Fruit fly (Drosophila melanogaster) whole organism, embryonic: Measurements from ENCODE around the gene MSBP.

Experiments used
- CG10431 ChIP-seq: fragments of 200-800 bp; sonication (Bioruptor generic); optimal IDR thresholded peaks from 3 replicates; lab custom pipeline; 2018; ENCODE audit warnings: missing biosample characterization, mild to moderate bottlenecking, missing genetic modification characterization
- CG12219 ChIP-seq: fragments of 200-800 bp; sonication (Bioruptor generic); optimal IDR thresholded peaks from 3 replicates; lab custom pipeline; 2018; ENCODE audit warnings: missing biosample characterization, mild to moderate bottlenecking, missing genetic modification characterization
- CG13775 ChIP-seq: fragments of 200-800 bp; sonication (Bioruptor generic); optimal IDR thresholded peaks from 3 replicates; lab custom pipeline; 2017; ENCODE audit warnings: missing biosample characterization, mild to moderate bottlenecking, missing genetic modification characterization
- CG14441 ChIP-seq: fragments of 200-800 bp; sonication (Bioruptor generic); IDR thresholded peaks from 2 replicates; pipeline ENCODE4 v1.3.6; 2022; ENCODE audit warnings: missing biosample characterization, missing genetic modification characterization
- CG1603 ChIP-seq: fragments of 200-800 bp; sonication (Bioruptor generic); optimal IDR thresholded peaks from 2 replicates; lab custom pipeline; 2019; ENCODE audit warnings: missing biosample characterization, mild to moderate bottlenecking, missing genetic modification characterization, moderate library complexity
- CG17186 ChIP-seq: fragments of 200-800 bp; sonication (Bioruptor generic); optimal IDR thresholded peaks from 3 replicates; lab custom pipeline; 2017; ENCODE audit warnings: missing biosample characterization, missing genetic modification reagents, missing genetic modification characterization
- CG17359 ChIP-seq: fragments of 200-800 bp; sonication (Bioruptor generic); optimal IDR thresholded peaks from 3 replicates; lab custom pipeline; 2018; ENCODE audit warnings: missing biosample characterization, mild to moderate bottlenecking, missing genetic modification characterization, moderate library complexity
- CG2678 ChIP-seq: fragments of 200-800 bp; sonication (Bioruptor generic); optimal IDR thresholded peaks from 3 replicates; lab custom pipeline; 2019; ENCODE audit warnings: missing biosample characterization, mild to moderate bottlenecking, missing genetic modification characterization, moderate library complexity
- CG42726 ChIP-seq: fragments of 200-800 bp; sonication (Bioruptor generic); IDR thresholded peaks from 2 replicates; pipeline ENCODE4 v1.3.6; 2022; ENCODE audit warnings: missing biosample characterization, missing genetic modification characterization; ENCODE audit not compliant: partially characterized antibody
- CG4730 ChIP-seq: fragments of 200-800 bp; sonication (Bioruptor generic); IDR thresholded peaks from 2 replicates; pipeline ENCODE4 v1.3.6; 2022; ENCODE audit warnings: missing biosample characterization, missing genetic modification characterization
- CG4854 ChIP-seq: fragments of 200-800 bp; sonication (Bioruptor generic); optimal IDR thresholded peaks from 2 replicates; lab custom pipeline; 2016; ENCODE audit warnings: missing biosample characterization, missing genetic modification characterization, inconsistent platforms
- CG6272 ChIP-seq: fragments of 200-800 bp; sonication (Bioruptor generic); IDR thresholded peaks from 2 replicates; pipeline ENCODE4 v1.3.6; 2022; ENCODE audit warnings: missing biosample characterization, missing genetic modification characterization
- CG6689 ChIP-seq: fragments of 200-800 bp; sonication (Bioruptor generic); IDR thresholded peaks from 2 replicates; pipeline ENCODE4 v1.3.6; 2022; ENCODE audit warnings: missing biosample characterization, missing genetic modification characterization
- CG6854 ChIP-seq: fragments of 200-800 bp; sonication (Bioruptor generic); optimal IDR thresholded peaks from 3 replicates; lab custom pipeline; 2017; ENCODE audit warnings: missing biosample characterization, mild to moderate bottlenecking, missing genetic modification characterization
- CG7928 ChIP-seq: fragments of 200-800 bp; sonication (Bioruptor generic); optimal IDR thresholded peaks from 2 replicates; lab custom pipeline; 2017; ENCODE audit warnings: missing biosample characterization, mild to moderate bottlenecking, missing genetic modification characterization
- CG8388 ChIP-seq: fragments of 200-800 bp; sonication (Bioruptor generic); optimal IDR thresholded peaks from 2 replicates; lab custom pipeline; 2019; ENCODE audit warnings: missing biosample characterization, mild to moderate bottlenecking, missing genetic modification characterization, moderate library complexity
- CG9932 ChIP-seq: fragments of 200-800 bp; sonication (Bioruptor generic); IDR thresholded peaks from 2 replicates; pipeline ENCODE4 v1.3.6; 2022; ENCODE audit warnings: missing biosample characterization, missing genetic modification characterization
- CTCF ChIP-seq: fragments of 200-800 bp; sonication (Bioruptor generic); optimal IDR thresholded peaks from 2 replicates; lab custom pipeline; 2017; ENCODE audit warnings: missing biosample characterization, mild to moderate bottlenecking, missing genetic modification characterization, moderate library complexity
- D ChIP-seq, 2 experiments: fragments of 200-800 bp in 1 of 2; fragments of >200 bp in 1 of 2; sonication (Bioruptor generic) in 1 of 2; optimal IDR thresholded peaks; 2 replicates in 1 of 2; 3 replicates in 1 of 2; lab custom pipeline; 2017; ENCODE audit warnings: mild to moderate bottlenecking in 1 of 2, missing biosample characterization in 1 of 2, missing genetic modification characterization in 1 of 2, missing genetic modification reagents in 1 of 2
- Dip3 ChIP-seq: fragments of 200-800 bp; sonication (Bioruptor generic); optimal IDR thresholded peaks from 3 replicates; lab custom pipeline; 2016; ENCODE audit warnings: missing biosample characterization, missing genetic modification characterization
- Dref ChIP-seq: fragments of 200-800 bp; sonication (Bioruptor generic); IDR thresholded peaks from 2 replicates; pipeline ENCODE4 v1.3.6; 2022; ENCODE audit warnings: missing biosample characterization, missing genetic modification characterization
- E2f2 ChIP-seq: fragments of 200-800 bp; sonication (Bioruptor generic); IDR thresholded peaks from 2 replicates; pipeline ENCODE4 v1.3.6; 2022; ENCODE audit warnings: missing biosample characterization, missing genetic modification characterization
- Fer3 ChIP-seq: fragments of 200-800 bp; sonication (Bioruptor generic); optimal IDR thresholded peaks from 2 replicates; lab custom pipeline; 2018; ENCODE audit warnings: missing biosample characterization, mild to moderate bottlenecking, missing genetic modification characterization, moderate library complexity
- Gsc ChIP-seq: fragments of 200-800 bp; sonication (Bioruptor generic); IDR thresholded peaks from 2 replicates; pipeline ENCODE4 v1.3.6; 2022; ENCODE audit warnings: missing biosample characterization, missing genetic modification characterization
- H2.0 ChIP-seq: fragments of 200-800 bp; sonication (Bioruptor generic); IDR thresholded peaks from 2 replicates; pipeline ENCODE4 v1.3.6; 2022; ENCODE audit warnings: missing biosample characterization, missing genetic modification characterization
- HLH4C ChIP-seq: fragments of 200-800 bp; sonication (Bioruptor generic); IDR thresholded peaks from 3 replicates; pipeline ENCODE4 v1.3.6; 2022; ENCODE audit warnings: missing biosample characterization, missing genetic modification characterization; ENCODE audit not compliant: partially characterized antibody
- Hmr ChIP-seq: fragments of 200-800 bp; sonication (Bioruptor generic); optimal IDR thresholded peaks from 3 replicates; lab custom pipeline; 2017; ENCODE audit warnings: mild to moderate bottlenecking, missing biosample characterization, missing genetic modification reagents, missing genetic modification characterization
- MTF-1 ChIP-seq: fragments of 200-800 bp; sonication (Bioruptor generic); optimal IDR thresholded peaks from 2 replicates; lab custom pipeline; 2018; ENCODE audit warnings: missing biosample characterization, mild to moderate bottlenecking, missing genetic modification characterization, borderline replicate concordance
- Mrtf ChIP-seq: fragments of 200-800 bp; sonication (Bioruptor generic); IDR thresholded peaks from 3 replicates; pipeline ENCODE4 v1.3.6; 2022; ENCODE audit warnings: missing biosample characterization, missing genetic modification characterization
- Myb ChIP-seq: fragments of 200-800 bp; sonication (Bioruptor generic); optimal IDR thresholded peaks from 2 replicates; lab custom pipeline; 2016; ENCODE audit warnings: missing biosample characterization, missing genetic modification characterization
- Nf-YA ChIP-seq: fragments of 200-800 bp; sonication (Bioruptor generic); IDR thresholded peaks from 2 replicates; pipeline ENCODE4 v1.3.6; 2022; ENCODE audit warnings: missing biosample characterization, missing genetic modification characterization
- Ravus ChIP-seq: fragments of 200-800 bp; sonication (Bioruptor generic); IDR thresholded peaks from 2 replicates; pipeline ENCODE4 v1.3.6; 2022; ENCODE audit warnings: missing biosample characterization, missing genetic modification characterization
- Stat92E ChIP-seq, 3 experiments: fragments of >200 bp in 2 of 3; fragments of 200-800 bp in 1 of 3; sonication (Bioruptor generic) in 1 of 3; optimal IDR thresholded peaks; 2 replicates each; lab custom pipeline; 2017 to 2019; ENCODE audit warnings: missing biosample characterization in 3 of 3, missing genetic modification characterization in 3 of 3, mild to moderate bottlenecking in 1 of 3, moderate library complexity in 1 of 3
- Tbp ChIP-seq: fragments of >200 bp; optimal IDR thresholded peaks from 2 replicates; lab custom pipeline; 2018; ENCODE audit warnings: missing biosample characterization, missing genetic modification characterization
- ac ChIP-seq: fragments of 200-800 bp; sonication (Bioruptor generic); optimal IDR thresholded peaks from 3 replicates; lab custom pipeline; 2017; ENCODE audit warnings: missing biosample characterization, mild to moderate bottlenecking, missing genetic modification characterization
- btn ChIP-seq: fragments of 200-800 bp; sonication (Bioruptor generic); optimal IDR thresholded peaks from 2 replicates; lab custom pipeline; 2016; ENCODE audit warnings: missing biosample characterization, missing genetic modification characterization
- caup ChIP-seq: fragments of 200-800 bp; sonication (Bioruptor generic); optimal IDR thresholded peaks from 3 replicates; lab custom pipeline; 2017; ENCODE audit warnings: missing biosample characterization, mild to moderate bottlenecking, missing genetic modification characterization, moderate library complexity; ENCODE audit not compliant: severe bottlenecking
- chn ChIP-seq: fragments of 200-800 bp; sonication (Bioruptor generic); optimal IDR thresholded peaks from 2 replicates; lab custom pipeline; 2016; ENCODE audit warnings: missing biosample characterization, missing genetic modification characterization
- grau ChIP-seq: fragments of 200-800 bp; optimal IDR thresholded peaks from 3 replicates; lab custom pipeline; 2019; ENCODE audit warnings: missing biosample characterization, mild to moderate bottlenecking, missing genetic modification characterization, moderate library complexity
- gro ChIP-seq: fragments of 200-800 bp; sonication (Bioruptor generic); optimal IDR thresholded peaks from 2 replicates; lab custom pipeline; 2016; ENCODE audit warnings: missing biosample characterization, missing genetic modification characterization
- kay ChIP-seq: fragments of 200-800 bp; sonication (Bioruptor generic); optimal IDR thresholded peaks from 2 replicates; lab custom pipeline; 2016; ENCODE audit warnings: missing biosample characterization, missing genetic modification characterization
- luna ChIP-seq: fragments of 200-800 bp; sonication (Bioruptor generic); optimal IDR thresholded peaks from 2 replicates; lab custom pipeline; 2016; ENCODE audit warnings: missing biosample characterization, missing genetic modification characterization
- nerfin-1 ChIP-seq: fragments of 200-800 bp; sonication (Bioruptor generic); optimal IDR thresholded peaks from 3 replicates; lab custom pipeline; 2019; ENCODE audit warnings: missing biosample characterization, mild to moderate bottlenecking, missing genetic modification characterization, moderate library complexity
- prd ChIP-seq, 3 experiments: fragments of >200 bp in 2 of 3; fragments of 200-800 bp in 1 of 3; sonication (Bioruptor generic) in 1 of 3; optimal IDR thresholded peaks in 2 of 3; IDR thresholded peaks in 1 of 3; 2 replicates in 2 of 3; 3 replicates in 1 of 3; pipeline versions ENCODE4 v1.3.6 to Lab custom; 2017 to 2022; ENCODE audit warnings: missing biosample characterization in 1 of 3, missing genetic modification characterization in 1 of 3
- ranshi ChIP-seq: fragments of 200-800 bp; sonication (Bioruptor generic); IDR thresholded peaks from 2 replicates; pipeline ENCODE4 v1.3.6; 2022; ENCODE audit warnings: missing biosample characterization, missing genetic modification characterization
- sc ChIP-seq, 3 experiments: fragments of >200 bp in 2 of 3; fragments of 200-800 bp in 1 of 3; sonication (Bioruptor generic) in 1 of 3; optimal IDR thresholded peaks; 2 replicates in 2 of 3; 3 replicates in 1 of 3; lab custom pipeline; 2017; ENCODE audit warnings: mild to moderate bottlenecking in 1 of 3, missing biosample characterization in 1 of 3, missing genetic modification characterization in 1 of 3, missing genetic modification reagents in 1 of 3
- stwl ChIP-seq: fragments of 200-800 bp; sonication (Bioruptor generic); optimal IDR thresholded peaks from 3 replicates; lab custom pipeline; 2018; ENCODE audit warnings: missing biosample characterization, mild to moderate bottlenecking, missing genetic modification characterization, moderate library complexity
- trh ChIP-seq: fragments of 200-800 bp; sonication (Bioruptor generic); optimal IDR thresholded peaks from 2 replicates; lab custom pipeline; 2016; ENCODE audit warnings: missing biosample characterization, missing genetic modification characterization
- zen ChIP-seq: fragments of 200-800 bp; sonication (Bioruptor generic); optimal IDR thresholded peaks from 3 replicates; lab custom pipeline; 2018; ENCODE audit warnings: missing biosample characterization, mild to moderate bottlenecking, missing genetic modification characterization, moderate library complexity

Gene MSBP

dm6 chrX:15860479-15860878 lies 29.4 kb downstream of the MSBP start (continued):
- peak; percentile 27 for TF ChIP-seq Myb (GFP tag; lab: Kevin White, UChicago)
- TF ChIP-seq Ravus (GFP tag; lab: Robert Waterston, UW) = no peak
- TF ChIP-seq Nf-YA (GFP tag; lab: Robert Waterston, UW) = no peak
- peak; percentile 40; the same call in 1 of the 2 replicates for TF ChIP-seq CG14441 (GFP tag; lab: Robert Waterston, UW)
- peak; percentile 6 for TF ChIP-seq chn (GFP tag; lab: Kevin White, UChicago)
- TF ChIP-seq H2.0 (GFP tag; lab: Robert Waterston, UW) = no peak
- no peak for TF ChIP-seq CG12219
- TF ChIP-seq Dip3 (GFP tag; lab: Kevin White, UChicago) = no peak
- TF ChIP-seq CG9932 (GFP tag; lab: Robert Waterston, UW) = 0 out of 2 replicates have a peak, but pooled peaks have one; percentile 18
- no peak for TF ChIP-seq trh (GFP tag; lab: Kevin White, UChicago)
- peak; percentile 91 for TF ChIP-seq CG17359 (tag; lab: Kevin White, UChicago)
- TF ChIP-seq zen (tag; lab: Kevin White, UChicago) = no peak
- TF ChIP-seq HLH4C = peak; percentile 15; the same call in 1 of the 3 replicates
- no peak for TF ChIP-seq D (optimal IDR thresholded peaks at IDR 0.05; lab: Kevin White, UChicago)
- TF ChIP-seq D (GFP tag; optimal IDR thresholded peaks at IDR 0.05; lab: Kevin White, UChicago) = no peak
- TF ChIP-seq btn (GFP tag; lab: Kevin White, UChicago) = no peak
- TF ChIP-seq CG42726 (GFP tag; lab: Robert Waterston, UW) = peak; percentile 79; the same call in 1 of the 2 replicates
- TF ChIP-seq Mrtf (GFP tag; lab: Robert Waterston, UW) = no peak
- peak; percentile 3 for TF ChIP-seq gro (GFP tag; lab: Kevin White, UChicago)
- peak; percentile 11 for TF ChIP-seq CG2678
- TF ChIP-seq CG10431 (GFP tag; lab: Kevin White, UChicago) = peak; percentile 28
- TF ChIP-seq CTCF = no peak
- peak; percentile 3 for TF ChIP-seq grau (tag; lab: Kevin White, UChicago)
- TF ChIP-seq nerfin-1 (tag; lab: Kevin White, UChicago) = no peak
- no peak for TF ChIP-seq sc (optimal IDR thresholded peaks at IDR 0.05; lab: Kevin White, UChicago)
- no peak for TF ChIP-seq sc (GFP tag; optimal IDR thresholded peaks at IDR 0.05; lab: Kevin White, UChicago)
- no peak for TF ChIP-seq stwl
- no peak for TF ChIP-seq kay (GFP tag; lab: Kevin White, UChicago)
- TF ChIP-seq E2f2 (GFP tag; lab: Robert Waterston, UW) = 0 out of 2 replicates have a peak, but pooled peaks have one; percentile 25
- no peak for TF ChIP-seq CG17186 (GFP tag; lab: Kevin White, UChicago)
- TF ChIP-seq Hmr (GFP tag; lab: Kevin White, UChicago) = peak; percentile 61
- TF ChIP-seq CG4854 (GFP tag; lab: Kevin White, UChicago) = no peak
- TF ChIP-seq CG6272 (GFP tag; lab: Robert Waterston, UW) = no peak
- no peak for TF ChIP-seq CG13775 (GFP tag; lab: Kevin White, UChicago)
- TF ChIP-seq CG6854 = no peak
- 0 out of 2 replicates have a peak, but pooled peaks have one; percentile 23 for TF ChIP-seq CG6689 (GFP tag; lab: Robert Waterston, UW)
- TF ChIP-seq CG1603 = peak; percentile 39
- TF ChIP-seq CG8388 (GFP tag; lab: Kevin White, UChicago) = no peak
- TF ChIP-seq luna (GFP tag; lab: Kevin White, UChicago) = no peak
- no peak for TF ChIP-seq CG4730 (GFP tag; lab: Robert Waterston, UW)
- TF ChIP-seq caup = no peak
- TF ChIP-seq ac (GFP tag; lab: Kevin White, UChicago) = no peak
- no peak for TF ChIP-seq Stat92E (GFP tag; optimal IDR thresholded peaks at IDR 0.05; lab: Kevin White, UChicago)
- peak; percentile 81 for TF ChIP-seq MTF-1 (GFP tag; lab: Kevin White, UChicago)
- TF ChIP-seq Gsc (GFP tag; lab: Robert Waterston, UW) = no peak
- peak; percentile 37; the same call in 1 of the 2 replicates for TF ChIP-seq Dref (GFP tag; lab: Robert Waterston, UW)
- no peak for TF ChIP-seq prd (optimal IDR thresholded peaks at IDR 0.05; lab: Kevin White, UChicago)
- TF ChIP-seq prd (GFP tag; IDR thresholded peaks at IDR 0.05; lab: Robert Waterston, UW) = no peak
- 0 out of 2 replicates have a peak, but pooled peaks have one; percentile 35 for TF ChIP-seq ranshi (GFP tag; lab: Robert Waterston, UW)
- no peak for TF ChIP-seq CG7928 (GFP tag; lab: Kevin White, UChicago)
- no peak for TF ChIP-seq Tbp (GFP tag; lab: Kevin White, UChicago)
- no peak for TF ChIP-seq Fer3 (tag; lab: Kevin White, UChicago)
